Worm (Caenorhabditis elegans) whole organism, late embryonic: ENCODE data around the gene F52D10.2.

Experiments
- ama-1 ChIP-seq: fragments of 150-350 bp; optimal IDR thresholded peaks from 2 replicates; lab custom pipeline; 2014
- ceh-24 ChIP-seq: sonication (generic microtip); optimal IDR thresholded peaks from 2 replicates; lab custom pipeline; 2016; ENCODE audit warnings: mild to moderate bottlenecking, missing genetic modification characterization, missing compliant biosample characterization
- hlh-8 ChIP-seq: sonication (generic microtip); optimal IDR thresholded peaks from 2 replicates; lab custom pipeline; 2016; ENCODE audit warnings: missing genotype, missing genetic modification characterization, missing compliant biosample characterization
- rnt-1 ChIP-seq: sonication (generic microtip); optimal IDR thresholded peaks from 2 replicates; lab custom pipeline; 2016; ENCODE audit warnings: missing genetic modification characterization, missing compliant biosample characterization
- ttx-3 ChIP-seq: sonication (generic microtip); optimal IDR thresholded peaks from 2 replicates; lab custom pipeline; 2016; ENCODE audit warnings: missing genetic modification reagents, missing genetic modification characterization, missing compliant biosample characterization

DNA sequence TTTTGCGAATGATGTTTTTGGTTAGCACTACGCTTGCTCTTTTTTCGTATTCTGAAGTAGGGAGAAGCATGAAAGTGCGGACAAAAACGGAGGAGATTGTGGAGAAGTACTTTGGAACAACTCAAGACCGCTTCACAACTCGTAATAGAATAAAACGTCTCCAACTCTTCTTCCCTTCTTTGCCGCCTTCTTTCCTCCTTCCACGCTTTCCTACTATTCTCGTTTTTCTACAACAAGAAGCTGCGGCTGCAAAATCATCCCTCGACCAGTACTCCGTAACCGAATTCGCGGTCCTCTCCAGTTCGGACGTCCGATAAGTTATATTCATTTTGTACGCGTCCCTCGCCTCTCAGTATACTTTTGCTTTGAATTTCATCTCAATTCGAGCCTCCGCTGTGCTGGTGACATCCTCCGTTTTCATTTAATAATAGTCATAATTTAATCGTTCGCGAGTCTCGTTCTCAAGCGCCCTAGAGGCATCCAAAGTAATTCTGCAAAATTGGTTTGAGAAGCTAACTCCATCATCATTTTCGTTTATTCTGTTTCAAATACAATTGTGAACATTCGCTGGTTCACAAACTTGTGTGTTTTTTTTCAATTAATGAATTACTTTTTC lies 21.7 kb downstream of the F52D10.2 start:
- TF ChIP-seq rnt-1 (tag; lab: Kevin White, UChicago) (no peak), ama-1 (lab: Kevin White, UChicago) (no peak), ceh-24 (tag; lab: Kevin White, UChicago) (no peak), hlh-8 (tag; lab: Kevin White, UChicago) (no peak), ttx-3 (no peak)
